Worm (Caenorhabditis elegans): ENCODE data around the gene T22C8.4.

Gene T22C8.4

ce11 chrII:8583035-8583434, 40.3 kb downstream of the T22C8.4 start:
- TF ChIP-seq nhr-237 (tag; optimal IDR thresholded peaks at IDR 0.05), result no peak
- TF ChIP-seq lin-13 (GFP tag; optimal IDR thresholded peaks at IDR 0.05), result no peak
- no peak for TF ChIP-seq sox-4 (tag; optimal IDR thresholded peaks at IDR 0.05)
- no peak for TF ChIP-seq mef-2 (tag; optimal IDR thresholded peaks at IDR 0.05)
- TF ChIP-seq ztf-11 (tag; optimal IDR thresholded peaks at IDR 0.05), result no peak
- TF ChIP-seq unc-30 (tag; optimal IDR thresholded peaks at IDR 0.05), result no peak
- TF ChIP-seq C16A3.4 (tag; optimal IDR thresholded peaks at IDR 0.05), result no peak
- TF ChIP-seq zip-4 (GFP tag; optimal IDR thresholded peaks at IDR 0.05), result no peak
- no peak for TF ChIP-seq nhr-11 (tag; optimal IDR thresholded peaks at IDR 0.05)
- no peak for TF ChIP-seq hpl-2 (GFP tag; optimal IDR thresholded peaks at IDR 0.05)
- TF ChIP-seq unc-98 (GFP tag; IDR thresholded peaks at IDR 0.05), result no peak
- TF ChIP-seq lin-35 (GFP tag; optimal IDR thresholded peaks at IDR 0.05), result no peak
- no peak for TF ChIP-seq lsy-2 (tag; optimal IDR thresholded peaks at IDR 0.05)
- TF ChIP-seq Y116A8C.19 (tag; optimal IDR thresholded peaks at IDR 0.05; ENCODE audit: borderline replicate concordance), result no peak
- TF ChIP-seq snpc-4 (tag; optimal IDR thresholded peaks at IDR 0.05), result no peak
- TF ChIP-seq ama-1 (optimal IDR thresholded peaks at IDR 0.05), result no peak
- no peak for TF ChIP-seq fkh-8 (tag; optimal IDR thresholded peaks at IDR 0.05)
- TF ChIP-seq blmp-1 (tag; optimal IDR thresholded peaks at IDR 0.05), result no peak
- TF ChIP-seq tbx-2 (tag; optimal IDR thresholded peaks at IDR 0.05), result no peak

- TF ChIP-seq aha-1 (tag; optimal IDR thresholded peaks at IDR 0.05), result no peak
- no peak for TF ChIP-seq jun-1 (tag; optimal IDR thresholded peaks at IDR 0.05)
- no peak for TF ChIP-seq nhr-19 (GFP tag; conservative IDR thresholded peaks at IDR 0.05)
- TF ChIP-seq unc-130 (tag; optimal IDR thresholded peaks at IDR 0.05), result no peak
- no peak for TF ChIP-seq swsn-7 (tag; optimal IDR thresholded peaks at IDR 0.05)
These were observed 41.6 kb downstream of the T22C8.4 start, which contains the start of gene arl-1 for ce11 chrII:8581700-8582099. Gene arl-1, plus strand, starts transcription at chrII:8582000.

- TF ChIP-seq mef-2 (tag; optimal IDR thresholded peaks at IDR 0.05) (no peak), ceh-82 (tag; optimal IDR thresholded peaks at IDR 0.05) (no peak), F16B12.6 (tag; optimal IDR thresholded peaks at IDR 0.05) (peak; percentile 1), efl-3 (GFP tag; optimal IDR thresholded peaks at IDR 0.05) (no peak), unc-130 (tag; optimal IDR thresholded peaks at IDR 0.05) (no peak), hpl-2 (GFP tag; optimal IDR thresholded peaks at IDR 0.05) (no peak), nhr-84 (tag; optimal IDR thresholded peaks at IDR 0.05) (no peak), snu-23 (GFP tag; optimal IDR thresholded peaks at IDR 0.05) (peak; percentile 10), ztf-4 (tag; optimal IDR thresholded peaks at IDR 0.05) (no peak), C16A3.4 (tag; optimal IDR thresholded peaks at IDR 0.05) (peak; percentile 33), nhr-71 (tag; optimal IDR thresholded peaks at IDR 0.05) (peak; percentile 7), lin-15B (tag; optimal IDR thresholded peaks at IDR 0.05) (no peak), efl-1 (optimal IDR thresholded peaks at IDR 0.05) (peak; percentile 7 to 32), efl-1 (GFP tag; optimal IDR thresholded peaks at IDR 0.05 in 1 of 2) (peak; percentile 29 to 87), C04F5.9 (tag; optimal IDR thresholded peaks at IDR 0.05) (no peak), lin-14 (GFP tag; optimal IDR thresholded peaks at IDR 0.05) (peak; percentile 30), aha-1 (tag; optimal IDR thresholded peaks at IDR 0.05) (no peak), lin-35 (GFP tag; optimal IDR thresholded peaks at IDR 0.05) (peak; percentile 5 to 64), ztf-11 (tag; optimal IDR thresholded peaks at IDR 0.05) (no peak), nhr-77 (tag; optimal IDR thresholded peaks at IDR 0.05) (no peak), blmp-1 (tag; optimal IDR thresholded peaks at IDR 0.05) (peak; percentile 49), dpl-1 (GFP tag; optimal IDR thresholded peaks at IDR 0.05) (peak; percentile 21 to 44 (median 26)), lsy-2 (tag; optimal IDR thresholded peaks at IDR 0.05) (peak in 1 of 2 experiments; percentile 66)
These were observed 45.7 kb downstream of the T22C8.4 start, which contains the start of gene F54C9.9 for ce11 chrII:8577509-8578099. Gene F54C9.9, plus strand, starts transcription at chrII:8578049.

ce11 chrII:8575184-8575583, 48.1 kb downstream of the T22C8.4 start, which contains the start of gene puf-5:
Gene puf-5, plus strand, starts transcription at chrII:8575541.
- TF ChIP-seq nhr-237 (tag; optimal IDR thresholded peaks at IDR 0.05), result no peak
- no peak for TF ChIP-seq sox-4 (tag; optimal IDR thresholded peaks at IDR 0.05)
- no peak for TF ChIP-seq lsy-2 (tag; optimal IDR thresholded peaks at IDR 0.05)
- TF ChIP-seq nhr-28 (tag; optimal IDR thresholded peaks at IDR 0.05), result no peak
- no peak for TF ChIP-seq fos-1 (tag; optimal IDR thresholded peaks at IDR 0.05)

Measured in whole organism, L1 larva.